Worm (Caenorhabditis elegans): ENCODE results near the gene ZK355.8.

ce11 chrII:2966350-2966749 lies 38.7 kb downstream of the ZK355.8 start:
- no peak for TF ChIP-seq ceh-36 (tag; optimal IDR thresholded peaks at IDR 0.05)
- TF ChIP-seq flt-1 (GFP tag; IDR thresholded peaks at IDR 0.05): no peak
- no peak for TF ChIP-seq B0310.2 (tag; optimal IDR thresholded peaks at IDR 0.05)
- no peak for TF ChIP-seq ceh-13 (GFP tag; optimal IDR thresholded peaks at IDR 0.05)
- no peak for TF ChIP-seq tra-4 (tag; optimal IDR thresholded peaks at IDR 0.05)

Measured in whole organism, early embryonic.